Worm (Caenorhabditis elegans): ENCODE measurements around the gene arx-4.
A peak's percentile ranks its signal among the peaks of the same experiment; 100 is the strongest.

arx-4 gene

ce11 chrIII:861819-862356, at the start of gene arx-4:
arx-4 (plus strand) TSS chrIII:862306.
- TF ChIP-seq ces-1 (GFP tag; optimal IDR thresholded peaks at IDR 0.05) (peak; percentile 93), unc-39 (tag; optimal IDR thresholded peaks at IDR 0.05) (no peak)

- TF ChIP-seq sptf-1 (tag; optimal IDR thresholded peaks at IDR 0.05) (no peak), nhr-2 (tag; optimal IDR thresholded peaks at IDR 0.05) (no peak), unc-39 (tag; optimal IDR thresholded peaks at IDR 0.05) (no peak), zip-8 (tag; optimal IDR thresholded peaks at IDR 0.05) (no peak), snpc-4 (tag; optimal IDR thresholded peaks at IDR 0.05) (no peak), sem-2 (GFP tag; optimal IDR thresholded peaks at IDR 0.05) (no peak), unc-120 (tag; optimal IDR thresholded peaks at IDR 0.05; ENCODE audit: poor library complexity, severe bottlenecking) (no peak)
These were observed 46.3 kb upstream of the arx-4 start, which contains the start of gene dac-1 for ce11 chrIII:815845-816244. dac-1 (plus strand) TSS chrIII:816145.

- no peak for TF ChIP-seq pha-4 (tag; optimal IDR thresholded peaks at IDR 0.05)
- no peak for TF ChIP-seq nhr-28 (tag; optimal IDR thresholded peaks at IDR 0.05)
- no peak for TF ChIP-seq lin-32 (GFP tag; optimal IDR thresholded peaks at IDR 0.05)
- TF ChIP-seq ceh-83 (GFP tag; optimal IDR thresholded peaks at IDR 0.05), result no peak
- no peak for TF ChIP-seq zip-8 (tag; optimal IDR thresholded peaks at IDR 0.05)
- TF ChIP-seq drap-1 (GFP tag; optimal IDR thresholded peaks at IDR 0.05), result no peak
- TF ChIP-seq elt-1 (tag; optimal IDR thresholded peaks at IDR 0.05; ENCODE audit: borderline replicate concordance, insufficient read depth), result no peak
- TF ChIP-seq blmp-1 (tag; optimal IDR thresholded peaks at IDR 0.05), result no peak
- TF ChIP-seq flh-1 (GFP tag; optimal IDR thresholded peaks at IDR 0.05), result no peak
These were observed 42.8 kb upstream of the arx-4 start for ce11 chrIII:819313-819712.

- TF ChIP-seq unc-62 (GFP tag; optimal IDR thresholded peaks at IDR 0.05), result peak; percentile 43
- TF ChIP-seq ceh-43 (GFP tag; optimal IDR thresholded peaks at IDR 0.05), result no peak
- no peak for TF ChIP-seq elt-3 (tag; optimal IDR thresholded peaks at IDR 0.05)
These were observed 39.4 kb upstream of the arx-4 start, which contains the start of gene clec-149 for ce11 chrIII:822546-823272. clec-149 (plus strand) TSS chrIII:823222.

- TF ChIP-seq bed-3 (GFP tag; optimal IDR thresholded peaks at IDR 0.05) (no peak), drap-1 (GFP tag; optimal IDR thresholded peaks at IDR 0.05) (no peak), ham-2 (GFP tag; optimal IDR thresholded peaks at IDR 0.05) (no peak), lin-13 (tag; optimal IDR thresholded peaks at IDR 0.05) (no peak), mab-5 (tag; optimal IDR thresholded peaks at IDR 0.05) (no peak), nhr-28 (tag; optimal IDR thresholded peaks at IDR 0.05) (no peak), unc-39 (tag; optimal IDR thresholded peaks at IDR 0.05) (no peak), lsy-2 (tag; optimal IDR thresholded peaks at IDR 0.05) (no peak), ces-1 (GFP tag; optimal IDR thresholded peaks at IDR 0.05) (no peak), tbx-8 (GFP tag; optimal IDR thresholded peaks at IDR 0.05) (no peak), unc-120 (tag; optimal IDR thresholded peaks at IDR 0.05; ENCODE audit: poor library complexity, severe bottlenecking) (no peak), elt-3 (tag; optimal IDR thresholded peaks at IDR 0.05) (no peak)
These were observed 36.9 kb upstream of the arx-4 start for ce11 chrIII:825256-825655.

ce11 chrIII:831961-832360, 30.1 kb upstream of the arx-4 start, which contains the start of gene ceeh-1:
ceeh-1 (minus strand) TSS chrIII:832277.
- TF ChIP-seq nhr-237 (tag; optimal IDR thresholded peaks at IDR 0.05) (no peak), tbx-8 (GFP tag; optimal IDR thresholded peaks at IDR 0.05) (no peak), ceh-39 (tag; optimal IDR thresholded peaks at IDR 0.05) (no peak)

Data from whole organism, mixed stage, embryonic.